Worm (Caenorhabditis elegans) whole organism, mixed stage, embryonic: ENCODE measurements around the gene K09H11.6.

Experiments
- flh-1 ChIP-seq: fragments of 200-800 bp; sonication (Bioruptor generic); optimal IDR thresholded peaks from 2 replicates; lab custom pipeline; 2018; ENCODE audit warnings: mild to moderate bottlenecking, missing genetic modification characterization, moderate library complexity, missing compliant biosample characterization
- mab-5 ChIP-seq: fragments of 150-350 bp; optimal IDR thresholded peaks from 2 replicates; lab custom pipeline; 2014; ENCODE audit warnings: missing biosample characterization, missing genetic modification characterization
- mep-1 ChIP-seq: fragments of 150-350 bp; optimal IDR thresholded peaks from 2 replicates; lab custom pipeline; 2017; ENCODE audit warnings: missing biosample characterization, missing genetic modification reagents, missing genetic modification characterization, inconsistent platforms
- nhr-2 ChIP-seq: fragments of 150-350 bp; optimal IDR thresholded peaks from 2 replicates; lab custom pipeline; 2014; ENCODE audit warnings: missing biosample characterization, missing genetic modification characterization
- unc-62 ChIP-seq: fragments of 150-350 bp; optimal IDR thresholded peaks from 2 replicates; lab custom pipeline; 2014; ENCODE audit warnings: missing biosample characterization, missing genetic modification reagents, missing genetic modification characterization
- ztf-11 ChIP-seq: fragments of 150-350 bp; optimal IDR thresholded peaks from 2 replicates; lab custom pipeline; 2014; ENCODE audit warnings: missing biosample characterization, missing genetic modification characterization

ce11 chrV:5736068-5736467 is at the start of gene K09H11.6:
- TF ChIP-seq ztf-11 (tag; lab: Kevin White, UChicago): no peak
- TF ChIP-seq nhr-2 (tag; lab: Kevin White, UChicago): no peak
- no peak for TF ChIP-seq mep-1 (tag; lab: Kevin White, UChicago)
- TF ChIP-seq flh-1 (GFP tag; lab: Kevin White, UChicago): no peak
- TF ChIP-seq mab-5 (tag; lab: Kevin White, UChicago): no peak
- TF ChIP-seq unc-62 (GFP tag; lab: Kevin White, UChicago): no peak
